Worm (Caenorhabditis elegans): ENCODE results near the gene F57C7.4.

The F57C7.4 gene

ce11 chrX:10618619-10619130 is 29.3 kb upstream of the F57C7.4 start:
- TF ChIP-seq pha-4 (tag; optimal IDR thresholded peaks at IDR 0.05) (peak; percentile 78), nhr-43 (tag; optimal IDR thresholded peaks at IDR 0.05; ENCODE audit: poor library complexity, severe bottlenecking) (no peak)

- TF ChIP-seq fkh-2 (tag; optimal IDR thresholded peaks at IDR 0.05): no peak
- TF ChIP-seq elt-2 (tag; optimal IDR thresholded peaks at IDR 0.05): peak; percentile 58
- no peak for TF ChIP-seq lin-15B (tag; optimal IDR thresholded peaks at IDR 0.05)
- no peak for TF ChIP-seq aly-2 (tag; optimal IDR thresholded peaks at IDR 0.05)
- TF ChIP-seq nhr-43 (tag; optimal IDR thresholded peaks at IDR 0.05; ENCODE audit: poor library complexity, severe bottlenecking): no peak
These were observed 28.4 kb upstream of the F57C7.4 start for ce11 chrX:10617815-10618214.

ce11 chrX:10616041-10616440 is 26.7 kb upstream of the F57C7.4 start:
- TF ChIP-seq eor-1 (tag; optimal IDR thresholded peaks at IDR 0.05): no peak
- TF ChIP-seq ceh-82 (tag; optimal IDR thresholded peaks at IDR 0.05): no peak
- TF ChIP-seq pha-4 (tag; optimal IDR thresholded peaks at IDR 0.05): peak; percentile 44
- no peak for TF ChIP-seq jun-1 (tag; optimal IDR thresholded peaks at IDR 0.05)
- TF ChIP-seq nfya-1 (tag; optimal IDR thresholded peaks at IDR 0.05; ENCODE audit: insufficient read depth): peak; percentile 16

ce11 chrX:10612355-10612754 is 23.0 kb upstream of the F57C7.4 start:
- TF ChIP-seq nhr-43 (tag; optimal IDR thresholded peaks at IDR 0.05; ENCODE audit: poor library complexity, severe bottlenecking) (no peak), egl-5 (tag; optimal IDR thresholded peaks at IDR 0.05) (peak; percentile 1)

ce11 chrX:10609878-10610277 is 20.5 kb upstream of the F57C7.4 start:
- TF ChIP-seq ztf-11 (tag; optimal IDR thresholded peaks at IDR 0.05) (no peak), nhr-11 (tag; optimal IDR thresholded peaks at IDR 0.05) (no peak), ztf-4 (tag; optimal IDR thresholded peaks at IDR 0.05) (no peak), mml-1 (tag; optimal IDR thresholded peaks at IDR 0.05) (no peak), ceh-16 (tag; optimal IDR thresholded peaks at IDR 0.05) (no peak), pqm-1 (tag; optimal IDR thresholded peaks at IDR 0.05) (no peak), mdl-1 (tag; optimal IDR thresholded peaks at IDR 0.05) (no peak), ceh-82 (tag; optimal IDR thresholded peaks at IDR 0.05) (no peak), egl-27 (tag; optimal IDR thresholded peaks at IDR 0.05) (no peak), nhr-25 (tag; optimal IDR thresholded peaks at IDR 0.05) (no peak), zag-1 (tag; optimal IDR thresholded peaks at IDR 0.05) (no peak), fkh-10 (GFP tag; optimal IDR thresholded peaks at IDR 0.05) (no peak), unc-39 (tag; optimal IDR thresholded peaks at IDR 0.05) (no peak), elt-3 (tag; optimal IDR thresholded peaks at IDR 0.05) (no peak), nhr-43 (tag; optimal IDR thresholded peaks at IDR 0.05; ENCODE audit: poor library complexity, severe bottlenecking) (no peak), nfya-1 (tag; optimal IDR thresholded peaks at IDR 0.05; ENCODE audit: insufficient read depth) (no peak), ama-1 (optimal IDR thresholded peaks at IDR 0.05) (no peak)

ce11 chrX:10604386-10604785 is 15.0 kb upstream of the F57C7.4 start, which contains the start of gene flp-19:
Gene flp-19 (plus strand): TSS chrX:10604686.
- TF ChIP-seq lsy-12 (tag; optimal IDR thresholded peaks at IDR 0.05) (no peak), nfya-1 (tag; optimal IDR thresholded peaks at IDR 0.05; ENCODE audit: insufficient read depth) (no peak)

ce11 chrX:10599719-10600155 is 10.4 kb upstream of the F57C7.4 start:
- no peak for TF ChIP-seq unc-39 (tag; optimal IDR thresholded peaks at IDR 0.05)
- TF ChIP-seq lin-39 (tag; optimal IDR thresholded peaks at IDR 0.05): peak; percentile 10
- TF ChIP-seq nhr-25 (tag; optimal IDR thresholded peaks at IDR 0.05): peak; percentile 43
- TF ChIP-seq nhr-23 (tag; optimal IDR thresholded peaks at IDR 0.05): peak; percentile 20
- peak in 1 of 3 experiments; percentile 20 for TF ChIP-seq elt-3 (tag; optimal IDR thresholded peaks at IDR 0.05)
- peak; percentile 89 for TF ChIP-seq egl-5 (tag; optimal IDR thresholded peaks at IDR 0.05)
- TF ChIP-seq nfya-1 (tag; optimal IDR thresholded peaks at IDR 0.05; ENCODE audit: insufficient read depth): peak; percentile 26
- TF ChIP-seq daf-12 (tag; optimal IDR thresholded peaks at IDR 0.05): no peak
- TF ChIP-seq egl-27 (tag; optimal IDR thresholded peaks at IDR 0.05): no peak
- peak; percentile 39 for TF ChIP-seq nhr-43 (tag; optimal IDR thresholded peaks at IDR 0.05; ENCODE audit: poor library complexity, severe bottlenecking)
- no peak for TF ChIP-seq ceh-28 (tag; optimal IDR thresholded peaks at IDR 0.05)
- peak; percentile 32 for TF ChIP-seq elt-2 (tag; optimal IDR thresholded peaks at IDR 0.05)
